Worm (Caenorhabditis elegans): Measurements from ENCODE around the gene C45G9.12.

The C45G9.12 gene

DNA sequence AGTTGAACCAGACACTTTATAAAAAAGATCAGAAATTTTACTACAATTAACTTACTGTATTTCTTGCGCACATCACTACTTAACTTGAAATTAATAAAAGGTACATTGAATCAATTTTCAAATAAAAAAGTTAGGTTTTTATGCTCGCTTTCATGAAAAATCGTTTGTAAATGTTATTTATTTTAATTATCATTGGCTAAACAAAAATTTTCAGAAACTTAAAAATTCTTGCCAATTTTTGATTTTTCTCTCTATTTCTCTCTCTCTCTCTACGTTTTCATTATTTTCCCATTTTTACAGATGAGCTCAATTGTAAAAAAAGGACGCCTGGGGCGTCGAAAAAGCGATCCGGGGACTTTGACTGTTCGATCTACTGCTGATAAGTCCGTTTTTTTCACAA is 38.0 kb upstream of the C45G9.12 start, which contains the start of gene sax-2:
TSS of gene sax-2 (plus strand) at position 301 of the 400 bp plus-strand sequence.
- TF ChIP-seq nhr-23 (tag; optimal IDR thresholded peaks at IDR 0.05) (no peak), ztf-11 (tag; optimal IDR thresholded peaks at IDR 0.05) (no peak), R02D3.7 (tag; optimal IDR thresholded peaks at IDR 0.05) (no peak), eor-1 (tag; optimal IDR thresholded peaks at IDR 0.05) (no peak), ceh-28 (tag; optimal IDR thresholded peaks at IDR 0.05) (no peak), egl-27 (tag; optimal IDR thresholded peaks at IDR 0.05) (no peak), zag-1 (tag; optimal IDR thresholded peaks at IDR 0.05) (no peak), lsy-12 (tag; optimal IDR thresholded peaks at IDR 0.05) (no peak), tbx-2 (tag; optimal IDR thresholded peaks at IDR 0.05) (no peak), nhr-11 (tag; optimal IDR thresholded peaks at IDR 0.05) (no peak), nfya-1 (tag; optimal IDR thresholded peaks at IDR 0.05; ENCODE audit: insufficient read depth) (no peak), fkh-2 (tag; optimal IDR thresholded peaks at IDR 0.05) (no peak), ZK546.5 (tag; optimal IDR thresholded peaks at IDR 0.05) (no peak), unc-39 (tag; optimal IDR thresholded peaks at IDR 0.05) (no peak), ama-1 (optimal IDR thresholded peaks at IDR 0.05) (no peak), skn-1 (tag; optimal IDR thresholded peaks at IDR 0.05) (no peak), daf-12 (tag; optimal IDR thresholded peaks at IDR 0.05) (no peak), mml-1 (tag; optimal IDR thresholded peaks at IDR 0.05) (no peak), pqm-1 (tag; optimal IDR thresholded peaks at IDR 0.05) (no peak), nhr-12 (tag; optimal IDR thresholded peaks at IDR 0.05) (no peak)

DNA sequence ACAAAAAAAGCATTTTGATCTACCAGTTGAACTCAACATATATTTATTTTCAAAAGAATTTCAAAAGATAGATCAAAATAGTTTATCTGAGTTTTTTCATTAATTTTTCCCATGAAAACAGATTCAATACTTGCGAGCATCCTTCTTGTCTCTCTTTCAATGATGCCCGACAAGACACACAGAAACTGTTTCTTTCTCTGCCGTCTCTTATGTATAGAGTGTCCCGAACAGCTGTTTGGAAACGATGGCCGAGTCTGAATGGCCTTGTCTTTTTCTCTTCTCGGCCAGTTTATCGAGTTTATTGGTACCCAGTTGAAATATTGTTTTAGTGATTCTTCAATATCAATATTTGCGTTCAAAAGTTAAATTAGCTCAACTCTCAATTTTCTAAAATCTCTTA is 37.3 kb upstream of the C45G9.12 start:
- TF ChIP-seq elt-3 (tag; optimal IDR thresholded peaks at IDR 0.05), result no peak
- no peak for TF ChIP-seq nhr-28 (tag; optimal IDR thresholded peaks at IDR 0.05)
- peak; percentile 71 for TF ChIP-seq pha-4 (tag; optimal IDR thresholded peaks at IDR 0.05)
- TF ChIP-seq nhr-43 (tag; optimal IDR thresholded peaks at IDR 0.05; ENCODE audit: poor library complexity, severe bottlenecking), result peak; percentile 21
- TF ChIP-seq pqm-1 (tag; optimal IDR thresholded peaks at IDR 0.05), result peak; percentile 40
- peak; percentile 65 for TF ChIP-seq nhr-25 (tag; optimal IDR thresholded peaks at IDR 0.05)
- peak; percentile 54 for TF ChIP-seq egl-5 (tag; optimal IDR thresholded peaks at IDR 0.05)
- TF ChIP-seq ceh-28 (tag; optimal IDR thresholded peaks at IDR 0.05), result peak; percentile 50
- TF ChIP-seq aly-2 (tag; optimal IDR thresholded peaks at IDR 0.05), result no peak
- TF ChIP-seq egl-27 (tag; optimal IDR thresholded peaks at IDR 0.05), result no peak
- TF ChIP-seq lin-15B (tag; optimal IDR thresholded peaks at IDR 0.05), result peak; percentile 86
- TF ChIP-seq fkh-10 (GFP tag; optimal IDR thresholded peaks at IDR 0.05), result no peak
- TF ChIP-seq elt-2 (tag; optimal IDR thresholded peaks at IDR 0.05), result peak; percentile 30
- no peak for TF ChIP-seq ceh-16 (tag; optimal IDR thresholded peaks at IDR 0.05)
- no peak for TF ChIP-seq nhr-67 (tag; optimal IDR thresholded peaks at IDR 0.05)
- TF ChIP-seq skn-1 (tag; optimal IDR thresholded peaks at IDR 0.05), result peak; percentile 25
- no peak for TF ChIP-seq nhr-77 (tag; optimal IDR thresholded peaks at IDR 0.05)
- peak; percentile 77 for TF ChIP-seq nfya-1 (tag; optimal IDR thresholded peaks at IDR 0.05; ENCODE audit: insufficient read depth)

DNA sequence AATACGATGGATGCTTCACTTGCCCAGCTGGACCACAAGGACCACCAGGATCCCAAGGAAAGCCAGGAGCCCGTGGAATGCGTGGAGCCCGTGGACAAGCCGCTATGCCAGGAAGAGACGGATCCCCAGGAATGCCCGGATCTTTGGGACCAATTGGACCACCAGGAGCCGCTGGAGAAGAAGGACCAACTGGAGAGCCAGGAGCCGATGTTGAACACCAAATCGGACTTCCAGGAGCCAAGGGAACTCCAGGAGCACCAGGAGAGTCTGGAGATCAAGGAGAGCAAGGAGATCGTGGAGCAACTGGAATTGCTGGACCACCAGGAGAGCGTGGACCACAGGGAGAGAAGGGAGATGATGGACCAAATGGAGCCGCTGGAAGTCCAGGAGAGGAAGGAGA is 36.5 kb upstream of the C45G9.12 start:
- no peak for TF ChIP-seq sea-2 (GFP tag; optimal IDR thresholded peaks at IDR 0.05)
- TF ChIP-seq snpc-4 (tag; optimal IDR thresholded peaks at IDR 0.05), result no peak
- no peak for TF ChIP-seq unc-39 (tag; optimal IDR thresholded peaks at IDR 0.05)
- TF ChIP-seq nfya-1 (tag; optimal IDR thresholded peaks at IDR 0.05; ENCODE audit: insufficient read depth), result no peak
- TF ChIP-seq nhr-25 (tag; optimal IDR thresholded peaks at IDR 0.05), result no peak
- TF ChIP-seq mdl-1 (tag; optimal IDR thresholded peaks at IDR 0.05), result no peak
- no peak for TF ChIP-seq ama-1 (optimal IDR thresholded peaks at IDR 0.05)
- no peak for TF ChIP-seq nhr-23 (tag; optimal IDR thresholded peaks at IDR 0.05)
- no peak for TF ChIP-seq nhr-28 (tag; optimal IDR thresholded peaks at IDR 0.05)
- no peak for TF ChIP-seq nhr-237 (tag; optimal IDR thresholded peaks at IDR 0.05)
- TF ChIP-seq ceh-9 (tag; optimal IDR thresholded peaks at IDR 0.05), result no peak
- TF ChIP-seq nhr-76 (tag; optimal IDR thresholded peaks at IDR 0.05), result no peak
- no peak for TF ChIP-seq fkh-10 (GFP tag; optimal IDR thresholded peaks at IDR 0.05)
- no peak for TF ChIP-seq lin-39 (tag; optimal IDR thresholded peaks at IDR 0.05)
- no peak for TF ChIP-seq ztf-4 (tag; optimal IDR thresholded peaks at IDR 0.05)
- no peak for TF ChIP-seq eor-1 (tag; optimal IDR thresholded peaks at IDR 0.05)
- TF ChIP-seq R02D3.7 (tag; optimal IDR thresholded peaks at IDR 0.05), result no peak
- TF ChIP-seq hmg-11 (tag; optimal IDR thresholded peaks at IDR 0.05), result no peak

All from whole organism, L3 larva.